Worm (Caenorhabditis elegans) whole organism, mixed stage, embryonic: ENCODE results near the gene C05C10.8.

ENCODE experiments used
- M03D4.4 ChIP-seq: sonication (generic microtip); optimal IDR thresholded peaks from 2 replicates; lab custom pipeline; 2017; ENCODE audit warnings: mild to moderate bottlenecking, missing genetic modification characterization, missing compliant biosample characterization
- bed-3 ChIP-seq: fragments of 200-800 bp; sonication (Bioruptor generic); optimal IDR thresholded peaks from 3 replicates; lab custom pipeline; 2018; ENCODE audit warnings: mild to moderate bottlenecking, missing genetic modification characterization, moderate library complexity, missing compliant biosample characterization
- blmp-1 ChIP-seq: fragments of 150-350 bp; optimal IDR thresholded peaks from 2 replicates; lab custom pipeline; 2014; ENCODE audit warnings: missing biosample characterization, missing genetic modification characterization
- ceh-39 ChIP-seq: fragments of 150-350 bp; optimal IDR thresholded peaks from 2 replicates; lab custom pipeline; 2014; ENCODE audit warnings: missing biosample characterization, missing genetic modification characterization
- ceh-43 ChIP-seq: fragments of 200-800 bp; sonication (Bioruptor generic); optimal IDR thresholded peaks from 2 replicates; lab custom pipeline; 2018; ENCODE audit warnings: mild to moderate bottlenecking, missing genetic modification characterization, moderate library complexity, missing compliant biosample characterization
- ceh-83 ChIP-seq: fragments of 200-800 bp; sonication (Bioruptor generic); optimal IDR thresholded peaks from 2 replicates; lab custom pipeline; 2018; ENCODE audit warnings: mild to moderate bottlenecking, missing genetic modification characterization, missing compliant biosample characterization
- ces-1 ChIP-seq: fragments of 150-350 bp; optimal IDR thresholded peaks from 2 replicates; lab custom pipeline; 2014; ENCODE audit warnings: missing biosample characterization, missing genetic modification reagents, missing genetic modification characterization
- cnd-1 ChIP-seq: fragments of 200-800 bp; sonication (Bioruptor generic); optimal IDR thresholded peaks from 2 replicates; lab custom pipeline; 2018; ENCODE audit warnings: mild to moderate bottlenecking, missing genetic modification characterization, missing compliant biosample characterization
- drap-1 ChIP-seq: fragments of 200-800 bp; sonication (Bioruptor generic); optimal IDR thresholded peaks from 3 replicates; lab custom pipeline; 2018; ENCODE audit warnings: mild to moderate bottlenecking, missing genetic modification characterization, missing compliant biosample characterization
- elt-1 ChIP-seq: sonication (generic microtip); optimal IDR thresholded peaks from 2 replicates; lab custom pipeline; 2017; ENCODE audit warnings: missing genetic modification characterization, mild to moderate bottlenecking, missing compliant biosample characterization, antibody characterized with exemption, moderate library complexity, borderline replicate concordance; ENCODE audit not compliant: insufficient read depth
- elt-3 ChIP-seq: fragments of 150-350 bp; optimal IDR thresholded peaks from 2 replicates; lab custom pipeline; 2014; ENCODE audit warnings: missing biosample characterization, missing genetic modification characterization
- ham-2 ChIP-seq: fragments of 200-800 bp; sonication (Bioruptor generic); optimal IDR thresholded peaks from 2 replicates; lab custom pipeline; 2018; ENCODE audit warnings: mild to moderate bottlenecking, missing genetic modification characterization, missing compliant biosample characterization
- hlh-1 ChIP-seq: fragments of 150-350 bp; optimal IDR thresholded peaks from 2 replicates; lab custom pipeline; 2014; ENCODE audit warnings: missing biosample characterization, missing genetic modification reagents, missing genetic modification characterization
- lin-32 ChIP-seq: fragments of 200-800 bp; sonication (Bioruptor generic); optimal IDR thresholded peaks from 2 replicates; lab custom pipeline; 2018; ENCODE audit warnings: mild to moderate bottlenecking, missing genetic modification characterization, missing compliant biosample characterization
- mab-5 ChIP-seq: fragments of 150-350 bp; optimal IDR thresholded peaks from 2 replicates; lab custom pipeline; 2014; ENCODE audit warnings: missing biosample characterization, missing genetic modification characterization
- mep-1 ChIP-seq: fragments of 150-350 bp; optimal IDR thresholded peaks from 2 replicates; lab custom pipeline; 2017; ENCODE audit warnings: missing biosample characterization, missing genetic modification reagents, missing genetic modification characterization, inconsistent platforms
- mls-2 ChIP-seq: sonication (generic microtip); optimal IDR thresholded peaks from 2 replicates; lab custom pipeline; 2016; ENCODE audit warnings: mild to moderate bottlenecking, missing genetic modification characterization, moderate library complexity, missing compliant biosample characterization
- nhr-2 ChIP-seq: fragments of 150-350 bp; optimal IDR thresholded peaks from 2 replicates; lab custom pipeline; 2014; ENCODE audit warnings: missing biosample characterization, missing genetic modification characterization
- nhr-237 ChIP-seq: fragments of 150-350 bp; optimal IDR thresholded peaks from 2 replicates; lab custom pipeline; 2014; ENCODE audit warnings: missing biosample characterization, missing genetic modification characterization
- nhr-28 ChIP-seq: fragments of 150-350 bp; optimal IDR thresholded peaks from 2 replicates; lab custom pipeline; 2014; ENCODE audit warnings: missing biosample characterization, missing genetic modification characterization
- nhr-76 ChIP-seq: sonication (generic microtip); optimal IDR thresholded peaks from 2 replicates; lab custom pipeline; 2017; ENCODE audit warnings: missing biosample characterization, missing genetic modification characterization
- pha-4 ChIP-seq: fragments of 150-350 bp; optimal IDR thresholded peaks from 2 replicates; lab custom pipeline; 2018; ENCODE audit warnings: missing biosample characterization, missing genetic modification reagents, missing genetic modification characterization
- snpc-4 ChIP-seq: fragments of 150-350 bp; optimal IDR thresholded peaks from 2 replicates; lab custom pipeline; 2014; ENCODE audit warnings: missing biosample characterization, missing genetic modification characterization
- sptf-1 ChIP-seq: sonication (generic microtip); optimal IDR thresholded peaks from 2 replicates; lab custom pipeline; 2017; ENCODE audit warnings: mild to moderate bottlenecking, missing genetic modification characterization, moderate library complexity, missing compliant biosample characterization
- tbx-8 ChIP-seq: fragments of 200-800 bp; sonication (Bioruptor generic); optimal IDR thresholded peaks from 2 replicates; lab custom pipeline; 2018; ENCODE audit warnings: mild to moderate bottlenecking, missing genetic modification characterization, moderate library complexity, missing compliant biosample characterization
- unc-120 ChIP-seq: sonication (generic microtip); optimal IDR thresholded peaks from 2 replicates; lab custom pipeline; 2017; ENCODE audit warnings: missing genetic modification characterization, missing compliant biosample characterization; ENCODE audit not compliant: poor library complexity, severe bottlenecking
- unc-39 ChIP-seq: fragments of 150-350 bp; optimal IDR thresholded peaks from 2 replicates; lab custom pipeline; 2014; ENCODE audit warnings: missing biosample characterization, missing genetic modification characterization
- unc-62 ChIP-seq: fragments of 150-350 bp; optimal IDR thresholded peaks from 2 replicates; lab custom pipeline; 2014; ENCODE audit warnings: missing biosample characterization, missing genetic modification reagents, missing genetic modification characterization
- zip-8 ChIP-seq: fragments of 150-350 bp; optimal IDR thresholded peaks from 2 replicates; lab custom pipeline; 2014; ENCODE audit warnings: missing biosample characterization, missing genetic modification characterization
- ztf-11 ChIP-seq: fragments of 150-350 bp; optimal IDR thresholded peaks from 2 replicates; lab custom pipeline; 2014; ENCODE audit warnings: missing biosample characterization, missing genetic modification characterization

C05C10.8 gene

ce11 chrII:9917904-9918303, at the start of gene C05C10.8:
C05C10.8 (minus strand) TSS chrII:9918004.
- TF ChIP-seq unc-120 (no peak), nhr-28 (tag; lab: Kevin White, UChicago) (no peak), nhr-76 (tag; lab: Kevin White, UChicago) (no peak), ces-1 (no peak), mep-1 (tag; lab: Kevin White, UChicago) (no peak), hlh-1 (tag; lab: Kevin White, UChicago) (no peak), unc-39 (tag; lab: Kevin White, UChicago) (no peak), sptf-1 (tag; lab: Kevin White, UChicago) (no peak), mab-5 (tag; lab: Kevin White, UChicago) (no peak), drap-1 (no peak), cnd-1 (no peak), tbx-8 (GFP tag; lab: Kevin White, UChicago) (no peak), ztf-11 (no peak), ceh-39 (tag; lab: Kevin White, UChicago) (no peak), elt-3 (tag; lab: Kevin White, UChicago) (no peak), zip-8 (no peak), pha-4 (tag; lab: Kevin White, UChicago) (no peak)
- TF ChIP-seq, all 35 proteins: peak for 0

ce11 chrII:9966954-9967353, 49.1 kb upstream of the C05C10.8 start, which contains the start of gene dtmk-1:
dtmk-1 (minus strand) TSS chrII:9967099.
- peak; percentile 86 for TF ChIP-seq elt-1 (tag; lab: Kevin White, UChicago)
- TF ChIP-seq sptf-1 (tag; lab: Kevin White, UChicago), result no peak

ce11 chrII:9965325-9965724, 47.5 kb upstream of the C05C10.8 start:
- TF ChIP-seq unc-120, result no peak
- no peak for TF ChIP-seq nhr-28 (tag; lab: Kevin White, UChicago)
- TF ChIP-seq blmp-1, result no peak
- no peak for TF ChIP-seq ceh-43 (GFP tag; lab: Kevin White, UChicago)
- no peak for TF ChIP-seq ztf-11
- TF ChIP-seq M03D4.4 (tag; lab: Kevin White, UChicago), result no peak
- no peak for TF ChIP-seq unc-39 (tag; lab: Kevin White, UChicago)
- TF ChIP-seq drap-1, result no peak
- no peak for TF ChIP-seq elt-1 (tag; lab: Kevin White, UChicago)
- no peak for TF ChIP-seq unc-62 (GFP tag; lab: Kevin White, UChicago)
- no peak for TF ChIP-seq nhr-237 (tag; lab: Kevin White, UChicago)

ce11 chrII:9963808-9964207, 46.0 kb upstream of the C05C10.8 start:
- TF ChIP-seq unc-39 (tag; lab: Kevin White, UChicago), result no peak
- TF ChIP-seq mab-5 (tag; lab: Kevin White, UChicago), result no peak
- TF ChIP-seq unc-62 (GFP tag; lab: Kevin White, UChicago), result no peak
- no peak for TF ChIP-seq ham-2 (GFP tag; lab: Kevin White, UChicago)
- TF ChIP-seq nhr-76 (tag; lab: Kevin White, UChicago), result no peak
- no peak for TF ChIP-seq nhr-2 (tag; lab: Kevin White, UChicago)

- TF ChIP-seq nhr-2 (tag; lab: Kevin White, UChicago) (no peak), mls-2 (tag; lab: Kevin White, UChicago) (no peak), snpc-4 (no peak), nhr-28 (tag; lab: Kevin White, UChicago) (no peak), mab-5 (tag; lab: Kevin White, UChicago) (no peak), bed-3 (GFP tag; lab: Kevin White, UChicago) (no peak), sptf-1 (tag; lab: Kevin White, UChicago) (no peak), lin-32 (GFP tag; lab: Kevin White, UChicago) (no peak), tbx-8 (GFP tag; lab: Kevin White, UChicago) (no peak), ceh-83 (GFP tag; lab: Kevin White, UChicago) (no peak)
Measured at ce11 chrII:9960127-9960526, 42.3 kb upstream of the C05C10.8 start.

- TF ChIP-seq blmp-1, result no peak
- peak; percentile 51 for TF ChIP-seq ces-1
Measured at ce11 chrII:9956116-9956515, 38.3 kb upstream of the C05C10.8 start.
